Worm (Caenorhabditis elegans) whole organism, L1 larva: Measurements from ENCODE around the gene F45D11.11.

Source experiments
- ceh-82 ChIP-seq, 3 experiments: fragments of 150-350 bp in 1 of 3; sonication (generic microtip) in 2 of 3; optimal IDR thresholded peaks; 2 replicates each; lab custom pipeline; 2014 to 2017; ENCODE audit warnings: missing biosample characterization in 3 of 3, missing genetic modification characterization in 3 of 3
- ces-1 ChIP-seq: fragments of 150-350 bp; optimal IDR thresholded peaks from 2 replicates; lab custom pipeline; 2014; ENCODE audit warnings: missing biosample characterization, missing genetic modification reagents, missing genetic modification characterization
- fkh-10 ChIP-seq: sonication (generic microtip); optimal IDR thresholded peaks from 2 replicates; lab custom pipeline; 2017; ENCODE audit warnings: missing biosample characterization, missing genetic modification reagents, missing genetic modification characterization
- nhr-12 ChIP-seq: sonication (generic microtip); optimal IDR thresholded peaks from 2 replicates; lab custom pipeline; 2017; ENCODE audit warnings: missing biosample characterization, missing genetic modification characterization
- nhr-47 ChIP-seq: sonication (generic microtip); optimal IDR thresholded peaks from 2 replicates; lab custom pipeline; 2016; ENCODE audit warnings: mild to moderate bottlenecking, missing genetic modification characterization, moderate library complexity, missing compliant biosample characterization
- nhr-76 ChIP-seq: sonication (generic microtip); optimal IDR thresholded peaks from 2 replicates; lab custom pipeline; 2017; ENCODE audit warnings: missing biosample characterization, missing genetic modification characterization
- pax-3 ChIP-seq: fragments of 200-800 bp; sonication (Bioruptor generic); optimal IDR thresholded peaks from 2 replicates; lab custom pipeline; 2018; ENCODE audit warnings: mild to moderate bottlenecking, missing genetic modification characterization, moderate library complexity, missing compliant biosample characterization
- snpc-4 ChIP-seq: fragments of 150-350 bp; optimal IDR thresholded peaks from 2 replicates; lab custom pipeline; 2014; ENCODE audit warnings: missing biosample characterization, missing genetic modification characterization
- tlp-1 ChIP-seq: fragments of 150-350 bp; optimal IDR thresholded peaks from 2 replicates; lab custom pipeline; 2014; ENCODE audit warnings: missing biosample characterization, missing genetic modification characterization
- unc-62 ChIP-seq: fragments of 150-350 bp; optimal IDR thresholded peaks from 2 replicates; lab custom pipeline; 2014; ENCODE audit warnings: missing biosample characterization, missing genetic modification reagents, missing genetic modification characterization
- xbp-1 ChIP-seq: sonication (generic microtip); optimal IDR thresholded peaks from 2 replicates; lab custom pipeline; 2016; ENCODE audit warnings: missing genetic modification characterization, missing compliant biosample characterization
- ztf-11 ChIP-seq, 2 experiments: sonication (generic microtip); optimal IDR thresholded peaks; 2 replicates each; lab custom pipeline; 2016 to 2017; ENCODE audit warnings: missing genetic modification characterization in 2 of 2, missing biosample characterization in 1 of 2, missing compliant biosample characterization in 1 of 2

DNA sequence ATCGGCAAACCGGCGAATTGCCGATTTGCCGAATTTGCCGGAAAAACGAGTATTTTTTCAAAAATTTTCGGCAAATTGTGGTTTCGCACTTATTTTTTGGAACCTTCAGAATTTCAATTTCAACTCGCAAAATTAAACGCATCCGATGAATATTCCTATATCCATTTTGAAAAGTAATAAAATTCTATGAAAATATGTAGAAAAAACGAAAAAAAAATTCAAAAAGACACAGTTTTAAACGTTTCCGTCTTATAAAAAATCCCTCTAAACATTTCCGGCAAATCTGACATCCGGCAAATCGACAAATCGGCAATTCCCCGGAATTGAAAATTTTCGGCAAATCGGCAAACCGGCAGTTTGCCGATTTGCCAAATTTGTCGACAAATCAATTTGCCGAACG is 49.7 kb upstream of the F45D11.11 start, which contains the start of gene str-148:
- TF ChIP-seq ceh-82 (tag; optimal IDR thresholded peaks at IDR 0.05; lab: Kevin White, UChicago) (no peak), nhr-76 (no peak), snpc-4 (tag; lab: Kevin White, UChicago) (no peak), unc-62 (no peak), ztf-11 (tag; optimal IDR thresholded peaks at IDR 0.05; lab: Kevin White, UChicago) (no peak), nhr-12 (tag; lab: Kevin White, UChicago) (no peak), nhr-47 (tag; lab: Kevin White, UChicago) (no peak), fkh-10 (GFP tag; lab: Kevin White, UChicago) (no peak), ces-1 (GFP tag; lab: Kevin White, UChicago) (no peak), tlp-1 (tag; lab: Kevin White, UChicago) (no peak), pax-3 (tag; lab: Kevin White, UChicago) (no peak), xbp-1 (tag; lab: Kevin White, UChicago) (no peak)
